Worm (Caenorhabditis elegans): Measurements from ENCODE around the gene bpl-1.

The bpl-1 gene

ce11 chrII:6328672-6329071, 54.7 kb downstream of the bpl-1 start (continued):
- TF ChIP-seq egl-27 (tag; optimal IDR thresholded peaks at IDR 0.05) (no peak), nhr-77 (tag; optimal IDR thresholded peaks at IDR 0.05) (no peak), lin-39 (tag; optimal IDR thresholded peaks at IDR 0.05) (no peak)

Measured in whole organism, L3 larva.